Fruit fly (Drosophila melanogaster): Measurements from ENCODE around the gene Flacc.
A peak's percentile ranks its signal among the peaks of the same experiment; 100 is the strongest.

The Flacc gene

dm6 chrX:18928608-18929059, 35.2 kb upstream of the Flacc start (continued):
- TF ChIP-seq Elba2 (GFP tag; optimal IDR thresholded peaks at IDR 0.05) (no peak), CG32532 (GFP tag; IDR thresholded peaks at IDR 0.05) (no peak), CG8290 (GFP tag; optimal IDR thresholded peaks at IDR 0.05) (no peak), CG8290 (tag; optimal IDR thresholded peaks at IDR 0.05) (no peak), stwl (tag; optimal IDR thresholded peaks at IDR 0.05) (no peak), CG17802 (tag; optimal IDR thresholded peaks at IDR 0.05) (no peak), bowl (GFP tag; IDR thresholded peaks at IDR 0.05) (no peak), CG12299 (tag; optimal IDR thresholded peaks at IDR 0.05) (no peak), Ravus (GFP tag; IDR thresholded peaks at IDR 0.05) (no peak), Nf-YB (GFP tag; optimal IDR thresholded peaks at IDR 0.05) (no peak), pita (GFP tag; optimal IDR thresholded peaks at IDR 0.05) (no peak), Fer2 (tag; optimal IDR thresholded peaks at IDR 0.05) (no peak), tx (GFP tag; optimal IDR thresholded peaks at IDR 0.05) (no peak), gcm2 (GFP tag; optimal IDR thresholded peaks at IDR 0.05) (no peak), ewg (GFP tag; optimal IDR thresholded peaks at IDR 0.05) (no peak), Kr (GFP tag; optimal IDR thresholded peaks at IDR 0.05) (no peak), CG10959 (GFP tag; IDR thresholded peaks at IDR 0.05) (no peak), gem (tag; optimal IDR thresholded peaks at IDR 0.05) (peak; percentile 43), MBD-R2 (GFP tag; IDR thresholded peaks at IDR 0.05) (no peak), Sox100B (GFP tag; optimal IDR thresholded peaks at IDR 0.05) (peak; percentile 23), trem (tag; optimal IDR thresholded peaks at IDR 0.05) (no peak), CG13894 (tag; optimal IDR thresholded peaks at IDR 0.05) (no peak), row (GFP tag; IDR thresholded peaks at IDR 0.05) (0 out of 3 replicates have a peak, but pooled peaks have one; percentile 19), CG6854 (GFP tag; optimal IDR thresholded peaks at IDR 0.05) (no peak), ash1 (GFP tag; optimal IDR thresholded peaks at IDR 0.05) (no peak), ara (GFP tag; IDR thresholded peaks at IDR 0.05) (no peak), CG34224 (GFP tag; IDR thresholded peaks at IDR 0.05; ENCODE audit: partially characterized antibody) (no peak), CG15696 (tag; optimal IDR thresholded peaks at IDR 0.05) (peak; percentile 60), gce (GFP tag; IDR thresholded peaks at IDR 0.05) (no peak), zen (tag; optimal IDR thresholded peaks at IDR 0.05) (peak; percentile 6), Side (GFP tag; optimal IDR thresholded peaks at IDR 0.05) (no peak), fd102C (GFP tag; optimal IDR thresholded peaks at IDR 0.05) (no peak), fd3F (GFP tag; optimal IDR thresholded peaks at IDR 0.05) (no peak), kah (GFP tag; optimal IDR thresholded peaks at IDR 0.05) (no peak), Lim3 (GFP tag; IDR thresholded peaks at IDR 0.05) (no peak), dmrt11E (tag; optimal IDR thresholded peaks at IDR 0.05) (peak; percentile 32), nau (GFP tag; optimal IDR thresholded peaks at IDR 0.05) (no peak), Drgx (GFP tag; IDR thresholded peaks at IDR 0.05) (peak; percentile 77), Hr78 (GFP tag; optimal IDR thresholded peaks at IDR 0.05) (no peak), luna (GFP tag; optimal IDR thresholded peaks at IDR 0.05) (no peak), sna (GFP tag; IDR thresholded peaks at IDR 0.05; ENCODE audit: partially characterized antibody) (no peak), Xrp1 (GFP tag; IDR thresholded peaks at IDR 0.05) (no peak; the same call in 1 of the 2 replicates), cas (GFP tag; IDR thresholded peaks at IDR 0.05) (no peak), CG13123 (GFP tag; optimal IDR thresholded peaks at IDR 0.05) (no peak), CG3065 (GFP tag; optimal IDR thresholded peaks at IDR 0.05) (no peak), ac (GFP tag; optimal IDR thresholded peaks at IDR 0.05) (no peak), CG12071 (GFP tag; optimal IDR thresholded peaks at IDR 0.05) (no peak), CG10462 (GFP tag; optimal IDR thresholded peaks at IDR 0.05) (no peak), Sry-δ (GFP tag; optimal IDR thresholded peaks at IDR 0.05) (no peak), scrt (GFP tag; optimal IDR thresholded peaks at IDR 0.05) (no peak), sim (GFP tag; IDR thresholded peaks at IDR 0.05) (no peak), CG10267 (tag; optimal IDR thresholded peaks at IDR 0.05) (peak; percentile 7)
